Fruit fly (Drosophila melanogaster): ENCODE results near the gene CG3528.
A peak's percentile ranks its signal among the peaks of the same experiment; 100 is the strongest.

CG3528 gene

DNA sequence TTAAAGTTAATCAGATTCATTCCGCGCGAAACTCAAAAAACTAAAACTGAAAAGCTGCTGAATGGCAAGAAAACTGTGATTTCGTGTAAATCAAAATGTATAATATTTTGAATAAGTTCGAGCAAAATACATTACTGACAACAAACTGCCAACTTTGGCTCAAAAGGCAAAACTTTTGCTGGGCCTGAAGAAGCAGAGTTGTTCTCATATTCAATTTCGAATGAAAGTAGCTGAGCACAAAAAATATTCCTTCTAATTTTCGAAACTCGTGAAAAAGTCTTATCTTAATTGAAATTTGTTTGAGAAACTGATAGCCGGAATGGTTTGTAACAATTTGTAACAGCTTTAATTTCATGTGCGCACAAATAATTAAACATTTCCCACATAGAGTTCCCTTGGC, at the start of gene CG3528:
CG3528 (minus strand) TSS at position 101 of the 400 bp plus-strand sequence.
- TF ChIP-seq CG8159 (tag; optimal IDR thresholded peaks at IDR 0.05) (no peak), CG4496 (GFP tag; IDR thresholded peaks at IDR 0.05) (no peak), CG15710 (tag; optimal IDR thresholded peaks at IDR 0.05) (no peak), CG17806 (tag; optimal IDR thresholded peaks at IDR 0.05) (no peak), Ets98B (GFP tag; IDR thresholded peaks at IDR 0.05) (no peak), CG13204 (GFP tag; optimal IDR thresholded peaks at IDR 0.05) (no peak), Pif1B (GFP tag; optimal IDR thresholded peaks at IDR 0.05) (no peak), CG32121 (GFP tag; IDR thresholded peaks at IDR 0.05) (no peak), CG10348 (GFP tag; IDR thresholded peaks at IDR 0.05) (no peak), CG8301 (tag; optimal IDR thresholded peaks at IDR 0.05) (no peak), gl (tag; optimal IDR thresholded peaks at IDR 0.05) (no peak), CG9948 (tag; optimal IDR thresholded peaks at IDR 0.05) (no peak), Snoo (tag; optimal IDR thresholded peaks at IDR 0.05) (no peak), rn (GFP tag; IDR thresholded peaks at IDR 0.05) (no peak), EcR (GFP tag; optimal IDR thresholded peaks at IDR 0.05) (no peak), Pif1A (GFP tag; optimal IDR thresholded peaks at IDR 0.05) (no peak), fd96Ca (GFP tag; IDR thresholded peaks at IDR 0.05) (no peak)

DNA sequence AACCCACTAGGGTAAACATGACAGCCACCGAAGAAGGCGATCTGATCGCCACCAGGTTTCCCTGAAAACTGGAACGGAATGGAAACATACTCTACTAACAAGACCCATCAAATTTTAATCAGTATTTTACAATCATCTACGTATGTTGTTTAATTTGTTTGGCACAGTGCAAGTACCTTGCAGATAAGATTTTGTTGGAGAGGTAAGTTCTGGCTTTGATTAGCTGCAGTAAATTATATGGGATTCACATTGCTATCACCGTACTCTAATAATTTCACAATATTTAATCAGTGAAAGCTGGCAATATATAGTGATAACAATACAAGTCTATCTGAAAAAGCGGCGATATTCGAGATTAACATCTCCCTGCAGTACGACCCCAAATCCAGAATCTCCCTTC, 46.9 kb upstream of the CG3528 start, which contains the start of gene Cyp309a1:
Cyp309a1 (minus strand) TSS at position 73 of the 400 bp plus-strand sequence.
- TF ChIP-seq Pif1B (GFP tag; optimal IDR thresholded peaks at IDR 0.05) (no peak), CG32121 (GFP tag; IDR thresholded peaks at IDR 0.05) (no peak), CG4496 (GFP tag; IDR thresholded peaks at IDR 0.05) (no peak), CG14655 (GFP tag; optimal IDR thresholded peaks at IDR 0.05) (no peak), CG8301 (tag; optimal IDR thresholded peaks at IDR 0.05) (no peak), gl (tag; optimal IDR thresholded peaks at IDR 0.05) (no peak), EcR (GFP tag; optimal IDR thresholded peaks at IDR 0.05) (no peak), CG12605 (GFP tag; IDR thresholded peaks at IDR 0.05) (no peak)

DNA sequence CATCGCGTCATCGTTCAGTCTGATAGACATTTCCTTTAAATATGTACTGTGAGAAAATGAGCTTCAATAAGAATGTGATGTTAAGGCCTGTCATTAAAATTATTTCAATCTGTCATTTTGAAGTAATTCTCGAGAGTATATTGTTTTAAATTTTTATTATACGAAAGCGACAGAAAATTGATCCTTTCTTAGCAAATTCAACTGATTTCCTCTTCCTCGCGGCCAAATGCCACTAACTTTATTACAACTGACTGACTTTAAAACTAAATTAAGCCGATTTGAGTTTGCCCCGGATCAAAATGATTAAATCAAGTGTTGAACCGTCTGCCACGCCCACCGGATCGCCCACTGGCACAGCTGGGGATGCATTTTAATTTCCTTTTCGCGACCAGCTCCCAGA, 34.9 kb upstream of the CG3528 start, which contains the start of gene CG3515:
CG3515 (minus strand) TSS at position 101 of the 400 bp plus-strand sequence.
- TF ChIP-seq CG12605 (GFP tag; IDR thresholded peaks at IDR 0.05) = no peak

dm6 chr2L:2542491-2542890, 24.7 kb upstream of the CG3528 start:
- TF ChIP-seq CG34367 (tag; optimal IDR thresholded peaks at IDR 0.05) = no peak
- TF ChIP-seq CG14655 (GFP tag; optimal IDR thresholded peaks at IDR 0.05) = peak; percentile 15
- peak; percentile 4 for TF ChIP-seq CG8301 (tag; optimal IDR thresholded peaks at IDR 0.05)

DNA sequence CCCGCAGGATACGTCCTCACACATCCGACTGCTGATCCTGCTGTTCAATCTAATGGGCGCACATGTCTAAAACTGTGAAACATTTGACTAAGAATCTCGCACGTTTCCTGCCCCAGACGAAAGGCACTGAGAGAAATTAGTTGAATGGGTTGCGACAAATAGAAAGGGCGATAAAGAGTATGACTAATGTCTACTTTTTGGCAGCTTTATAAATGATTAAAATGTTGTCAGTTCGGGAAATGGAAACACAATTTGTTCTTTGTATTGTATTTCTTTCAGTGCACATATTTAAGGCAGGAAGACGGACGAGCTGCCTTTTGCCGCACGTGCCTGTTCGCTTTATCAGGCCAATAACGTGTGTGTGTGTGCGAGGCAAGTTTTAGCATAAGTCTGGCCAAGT, 10.3 kb upstream of the CG3528 start:
- TF ChIP-seq D1 (tag; optimal IDR thresholded peaks at IDR 0.05) = no peak
- TF ChIP-seq CG8159 (tag; optimal IDR thresholded peaks at IDR 0.05) = peak; percentile 16
- TF ChIP-seq CG14655 (GFP tag; optimal IDR thresholded peaks at IDR 0.05) = peak; percentile 24
- no peak for TF ChIP-seq rn (GFP tag; IDR thresholded peaks at IDR 0.05)
- no peak for TF ChIP-seq CG17806 (tag; optimal IDR thresholded peaks at IDR 0.05)
- no peak for TF ChIP-seq EcR (GFP tag; optimal IDR thresholded peaks at IDR 0.05)
- TF ChIP-seq CG4496 (GFP tag; IDR thresholded peaks at IDR 0.05) = no peak

DNA sequence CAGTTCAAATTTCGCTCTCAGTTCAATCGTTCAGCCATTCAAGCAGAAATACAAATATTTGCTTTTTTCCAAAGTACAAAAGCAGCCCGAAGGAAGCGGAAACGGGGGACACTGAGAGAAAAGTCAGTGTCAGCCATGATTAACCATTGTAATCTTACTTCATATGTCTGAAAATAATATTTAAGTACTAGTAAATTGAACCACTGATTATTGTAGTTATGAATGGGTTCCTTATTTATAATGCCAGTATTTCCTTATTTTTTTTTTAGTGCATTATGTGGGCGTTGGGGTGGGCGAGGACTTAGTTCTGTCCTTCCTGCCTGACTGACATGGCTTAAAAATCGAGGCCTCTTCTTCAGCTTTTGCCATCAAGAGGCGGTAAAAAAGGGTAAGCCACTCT, 16.0 kb downstream of the CG3528 start:
- no peak for TF ChIP-seq D1 (tag; optimal IDR thresholded peaks at IDR 0.05)
- TF ChIP-seq CG8159 (tag; optimal IDR thresholded peaks at IDR 0.05) = no peak
- no peak for TF ChIP-seq CG15710 (tag; optimal IDR thresholded peaks at IDR 0.05)
- no peak for TF ChIP-seq CG13204 (GFP tag; optimal IDR thresholded peaks at IDR 0.05)
- TF ChIP-seq CG34367 (tag; optimal IDR thresholded peaks at IDR 0.05) = no peak
- TF ChIP-seq Pif1A (GFP tag; optimal IDR thresholded peaks at IDR 0.05) = no peak
- TF ChIP-seq EcR (GFP tag; optimal IDR thresholded peaks at IDR 0.05) = no peak
- TF ChIP-seq fd96Ca (GFP tag; IDR thresholded peaks at IDR 0.05) = no peak
- no peak for TF ChIP-seq Pif1B (GFP tag; optimal IDR thresholded peaks at IDR 0.05)
- no peak for TF ChIP-seq gl (tag; optimal IDR thresholded peaks at IDR 0.05)
- TF ChIP-seq rn (GFP tag; IDR thresholded peaks at IDR 0.05) = no peak
- no peak for TF ChIP-seq CG32121 (GFP tag; IDR thresholded peaks at IDR 0.05)
- TF ChIP-seq CG17806 (tag; optimal IDR thresholded peaks at IDR 0.05) = no peak
- no peak for TF ChIP-seq CG12605 (GFP tag; IDR thresholded peaks at IDR 0.05)
- no peak for TF ChIP-seq Ets98B (GFP tag; IDR thresholded peaks at IDR 0.05)
- no peak for TF ChIP-seq Snoo (tag; optimal IDR thresholded peaks at IDR 0.05)
- no peak for TF ChIP-seq CG14655 (GFP tag; optimal IDR thresholded peaks at IDR 0.05)
- no peak for TF ChIP-seq CG8301 (tag; optimal IDR thresholded peaks at IDR 0.05)
- no peak for TF ChIP-seq CG9948 (tag; optimal IDR thresholded peaks at IDR 0.05)
- TF ChIP-seq CG4496 (GFP tag; IDR thresholded peaks at IDR 0.05) = no peak

DNA sequence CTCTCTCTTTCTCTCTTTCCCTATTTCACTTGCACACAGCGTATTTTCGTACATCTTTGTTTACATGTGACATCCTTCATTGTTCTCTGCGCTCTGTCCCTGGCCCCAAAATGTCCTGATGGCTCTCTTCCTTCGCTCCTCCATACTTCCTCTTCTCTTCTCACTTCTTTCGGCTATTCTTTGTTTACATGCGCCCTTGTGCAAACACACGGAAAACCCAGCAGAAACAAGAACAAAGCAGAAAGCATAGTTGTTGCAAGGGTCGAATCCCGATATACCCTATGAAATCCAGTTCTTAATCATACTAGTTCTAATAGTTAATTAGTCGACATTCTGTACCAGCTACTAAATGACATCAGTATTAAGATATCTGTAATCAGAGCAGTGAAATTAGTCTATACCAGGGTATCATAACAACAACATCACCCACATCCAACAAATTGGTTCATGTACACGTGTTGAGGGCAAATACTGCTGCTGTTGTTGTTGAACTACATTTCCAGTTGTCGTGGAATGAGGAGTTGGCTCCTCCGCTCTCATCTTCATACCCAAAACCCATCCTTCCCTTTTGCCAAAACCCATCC, 23.2 kb downstream of the CG3528 start:
- TF ChIP-seq Pif1A (GFP tag; optimal IDR thresholded peaks at IDR 0.05) = peak; percentile 17
- TF ChIP-seq EcR (GFP tag; optimal IDR thresholded peaks at IDR 0.05) = no peak
- TF ChIP-seq fd96Ca (GFP tag; IDR thresholded peaks at IDR 0.05) = no peak
